Worm (Caenorhabditis elegans): ENCODE results near the gene lurp-3.

- TF ChIP-seq ets-7 (tag; optimal IDR thresholded peaks at IDR 0.05): no peak
- TF ChIP-seq ama-1 (optimal IDR thresholded peaks at IDR 0.05): no peak
Measured at ce11 chrV:13416076-13416475, 39.5 kb upstream of the lurp-3 start.

Measured in whole organism, early embryonic.